Fruit fly (Drosophila melanogaster) Kc167 (cell line): ENCODE measurements around the gene CG3123.

ENCODE experiments used
- Myc ChIP-seq: fragments of >200 bp; optimal IDR thresholded peaks from 2 replicates; lab custom pipeline; 2017; ENCODE audit warnings: missing external identifiers
- Sin3A ChIP-seq: fragments of >200 bp; optimal IDR thresholded peaks from 2 replicates; lab custom pipeline; 2018; ENCODE audit warnings: missing external identifiers
- h ChIP-seq: fragments of >200 bp; optimal IDR thresholded peaks from 3 replicates; lab custom pipeline; 2018; ENCODE audit warnings: missing external identifiers
- insv ChIP-seq: fragments of >200 bp; optimal IDR thresholded peaks from 3 replicates; lab custom pipeline; 2018; ENCODE audit warnings: missing external identifiers
- psq ChIP-seq: fragments of >200 bp; optimal IDR thresholded peaks from 2 replicates; lab custom pipeline; 2017; ENCODE audit warnings: missing external identifiers
- ttk ChIP-seq: sonication (Bioruptor generic); optimal IDR thresholded peaks from 2 replicates; lab custom pipeline; 2017; ENCODE audit warnings: missing external identifiers

Gene CG3123

dm6 chr2L:2837742-2838461 lies 12.6 kb upstream of the CG3123 start, which contains the start of the genes CG3119 and Cpr23B:
Gene CG3119 (minus strand): TSS chr2L:2837833.
Gene Cpr23B (plus strand): TSS chr2L:2838411.
- TF ChIP-seq ttk (lab: Kevin White, UChicago) (no peak), Sin3A (lab: Kevin White, UChicago) (no peak), insv (lab: Kevin White, UChicago) (no peak)

dm6 chr2L:2830341-2830800 lies 5.1 kb upstream of the CG3123 start:
- TF ChIP-seq psq (lab: Kevin White, UChicago), result no peak
- TF ChIP-seq Sin3A (lab: Kevin White, UChicago), result no peak
- no peak for TF ChIP-seq Myc (lab: Kevin White, UChicago)
- TF ChIP-seq h (lab: Kevin White, UChicago), result no peak
- TF ChIP-seq ttk (lab: Kevin White, UChicago), result no peak
- no peak for TF ChIP-seq insv (lab: Kevin White, UChicago)

dm6 chr2L:2829637-2830340 lies 4.5 kb upstream of the CG3123 start, which contains the start of gene Duox:
Gene Duox (minus strand): TSS chr2L:2830248.
- TF ChIP-seq ttk (lab: Kevin White, UChicago) (no peak), Myc (lab: Kevin White, UChicago) (no peak), h (lab: Kevin White, UChicago) (no peak), psq (lab: Kevin White, UChicago) (no peak), insv (lab: Kevin White, UChicago) (no peak), Sin3A (lab: Kevin White, UChicago) (no peak)

dm6 chr2L:2815673-2816072 lies 9.6 kb downstream of the CG3123 start, which contains the start of gene G6P:
Gene G6P (minus strand): TSS chr2L:2815760.
- no peak for TF ChIP-seq Sin3A (lab: Kevin White, UChicago)
- no peak for TF ChIP-seq insv (lab: Kevin White, UChicago)

DNA sequence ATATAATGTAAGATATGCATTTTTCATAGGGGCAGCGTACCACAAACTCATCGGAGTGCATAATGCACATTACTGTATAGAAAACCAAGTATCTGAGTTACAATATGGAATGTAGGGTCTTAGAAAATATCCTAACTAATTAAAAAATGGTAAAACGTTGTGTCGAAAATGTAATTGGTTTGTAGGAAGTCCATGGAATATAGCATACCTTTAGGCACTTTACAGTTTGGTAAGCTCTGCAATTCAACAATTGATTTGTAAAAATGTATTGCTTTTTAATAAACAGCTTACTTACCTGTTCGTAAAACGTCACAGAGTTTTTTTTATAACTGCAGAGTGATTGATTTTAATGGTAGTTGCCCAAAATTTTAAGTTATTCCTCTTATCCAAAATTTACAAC lies 13.2 kb downstream of the CG3123 start, which contains the start of gene CG2964:
Gene CG2964 (plus strand): TSS at position 301 of the 400 bp plus-strand sequence.
- TF ChIP-seq psq (lab: Kevin White, UChicago) (no peak), h (lab: Kevin White, UChicago) (no peak), Sin3A (lab: Kevin White, UChicago) (no peak), ttk (lab: Kevin White, UChicago) (no peak), Myc (lab: Kevin White, UChicago) (no peak)

dm6 chr2L:2810831-2811230 lies 14.5 kb downstream of the CG3123 start:
- TF ChIP-seq ttk (lab: Kevin White, UChicago), result no peak

DNA sequence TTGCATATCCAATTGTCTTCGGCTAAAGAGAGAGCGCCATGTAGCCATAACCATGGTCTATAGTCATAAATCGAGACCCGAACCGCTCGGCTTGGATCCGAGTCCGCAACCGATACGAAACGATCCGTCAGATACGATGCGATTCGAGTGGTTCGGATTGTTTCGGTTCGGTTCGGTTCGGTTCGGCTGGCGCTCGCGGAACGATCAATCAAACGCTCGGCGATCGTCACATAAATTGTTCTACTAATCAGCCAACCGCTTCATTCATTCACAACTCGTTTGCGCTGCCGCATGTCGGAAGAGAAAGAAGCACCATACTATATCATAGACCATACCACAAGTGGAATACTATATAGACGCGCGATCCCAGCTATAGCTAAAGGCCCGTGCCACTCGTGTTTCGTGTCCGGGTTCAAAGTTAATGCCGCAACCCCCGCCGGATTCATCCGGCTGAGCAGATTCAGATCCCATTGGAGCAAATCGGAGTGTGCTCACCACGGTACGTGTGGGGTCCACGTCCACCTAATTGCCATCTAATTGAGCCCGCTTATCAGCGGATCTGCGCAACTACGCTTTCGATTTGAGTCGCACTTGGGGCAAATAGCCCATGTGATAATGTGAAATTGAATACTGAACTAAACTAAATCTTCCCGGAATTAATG lies 17.1 kb downstream of the CG3123 start:
- TF ChIP-seq ttk (lab: Kevin White, UChicago), result no peak
- TF ChIP-seq Sin3A (lab: Kevin White, UChicago), result no peak
- TF ChIP-seq h (lab: Kevin White, UChicago), result no peak
- no peak for TF ChIP-seq Myc (lab: Kevin White, UChicago)

dm6 chr2L:2807597-2807996 lies 17.7 kb downstream of the CG3123 start:
- TF ChIP-seq insv (lab: Kevin White, UChicago) (no peak), Sin3A (lab: Kevin White, UChicago) (no peak), Myc (lab: Kevin White, UChicago) (no peak), ttk (lab: Kevin White, UChicago) (no peak), psq (lab: Kevin White, UChicago) (no peak), h (lab: Kevin White, UChicago) (no peak)

DNA sequence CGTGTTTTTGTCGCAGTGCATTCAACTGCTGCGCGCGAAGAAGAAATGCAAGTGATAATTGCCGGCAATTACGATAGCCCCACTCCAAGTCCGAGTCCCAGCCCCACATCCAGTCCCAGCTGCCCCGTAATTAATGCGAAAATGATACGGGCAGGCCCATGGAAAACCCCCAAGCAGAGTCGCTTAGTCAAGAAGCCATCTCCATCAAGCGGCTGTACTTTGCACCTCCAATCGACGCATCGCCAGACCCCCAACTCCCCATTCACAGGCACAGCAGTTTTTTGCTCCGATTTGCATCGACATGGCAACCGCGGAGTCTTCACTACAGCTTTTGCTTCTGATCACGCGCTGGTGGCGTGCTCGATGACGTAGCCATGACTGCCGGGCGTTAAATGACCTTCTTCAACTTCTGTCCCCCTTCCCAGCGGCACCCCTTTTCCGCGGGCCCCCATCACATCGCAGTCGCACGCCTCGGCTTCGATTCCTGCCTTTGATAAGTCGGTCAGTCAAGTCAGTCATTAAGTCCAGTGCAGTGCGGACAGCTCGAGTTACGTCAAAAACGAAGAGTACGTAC lies 19.0 kb downstream of the CG3123 start:
- no peak for TF ChIP-seq Myc (lab: Kevin White, UChicago)
- TF ChIP-seq insv (lab: Kevin White, UChicago), result no peak
- no peak for TF ChIP-seq ttk (lab: Kevin White, UChicago)

dm6 chr2L:2804634-2805311 lies 20.5 kb downstream of the CG3123 start, which contains the start of gene daw:
Gene daw (plus strand): TSS chr2L:2805261.
- TF ChIP-seq h (lab: Kevin White, UChicago) (no peak), Sin3A (lab: Kevin White, UChicago) (no peak), ttk (lab: Kevin White, UChicago) (no peak), Myc (lab: Kevin White, UChicago) (no peak), insv (lab: Kevin White, UChicago) (no peak), psq (lab: Kevin White, UChicago) (no peak)

DNA sequence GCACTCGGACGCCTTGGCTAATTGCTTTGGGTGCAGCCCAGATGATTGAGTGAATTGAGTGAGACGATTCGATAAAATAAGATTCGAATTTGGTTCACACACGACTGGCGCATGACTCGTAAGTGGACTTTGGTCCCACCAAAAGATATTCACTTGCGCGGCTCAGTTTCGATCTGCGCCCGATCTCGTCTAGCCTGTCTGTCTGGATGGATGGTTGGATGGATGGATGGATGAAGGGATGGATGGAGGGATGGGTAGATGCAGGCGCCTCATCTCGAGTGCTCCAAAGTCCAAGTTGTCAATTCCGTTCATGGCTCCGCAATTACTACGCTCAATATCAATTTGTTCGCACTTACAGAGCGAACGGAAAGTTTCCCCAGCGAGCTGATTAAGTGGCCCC lies 22.8 kb downstream of the CG3123 start:
- TF ChIP-seq insv (lab: Kevin White, UChicago) (no peak), h (lab: Kevin White, UChicago) (no peak), ttk (lab: Kevin White, UChicago) (no peak), Myc (lab: Kevin White, UChicago) (no peak), Sin3A (lab: Kevin White, UChicago) (no peak), psq (lab: Kevin White, UChicago) (no peak)
